Fruit fly (Drosophila melanogaster) S2 (cell line): ENCODE data around the gene Ktl.

Source experiments
- CG8478 ChIP-seq: fragments of >200 bp; optimal IDR thresholded peaks from 2 replicates; lab custom pipeline; 2018
- CTCF ChIP-seq, 2 experiments: fragments of >200 bp; optimal IDR thresholded peaks; 2 replicates each; lab custom pipeline; 2018

DNA sequence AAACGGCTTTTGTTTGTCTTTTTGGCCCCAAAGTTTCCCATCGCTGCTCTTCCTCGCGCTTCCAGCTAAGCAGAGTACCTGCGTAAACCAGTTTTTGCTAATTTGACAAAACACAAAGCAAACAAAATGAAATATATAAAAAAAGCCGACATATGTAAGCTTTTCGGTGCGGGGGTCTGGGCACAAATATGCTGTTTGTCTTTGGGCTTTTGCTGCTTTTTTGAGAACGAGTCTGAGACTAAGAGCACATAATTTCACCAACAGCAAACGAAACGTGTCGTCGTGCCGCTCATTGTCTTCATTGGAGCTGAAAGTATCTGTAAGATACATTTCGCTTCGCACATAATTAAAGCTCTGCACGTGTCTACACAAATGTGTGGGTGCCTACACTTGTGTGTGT is 18.7 kb upstream of the Ktl start:
- no peak for TF ChIP-seq CG8478 (lab: Kevin White, UChicago)
- TF ChIP-seq CTCF (optimal IDR thresholded peaks at IDR 0.05; lab: Kevin White, UChicago): no peak
